Worm (Caenorhabditis elegans) whole organism, young adult: ENCODE measurements around the gene yars-2.

Experiments used
- C06A6.2 ChIP-seq: fragments of 200-800 bp; sonication (Bioruptor generic); conservative IDR thresholded peaks from 2 replicates; pipeline ENCODE4 v1.3.6; 2022; ENCODE audit warnings: missing genetic modification characterization, missing compliant biosample characterization
- C17E4.6 ChIP-seq: fragments of 200-800 bp; sonication (Bioruptor generic); IDR thresholded peaks from 2 replicates; pipeline ENCODE4 v1.3.6; 2022; ENCODE audit warnings: missing genetic modification reagents, missing genetic modification characterization, missing compliant biosample characterization
- F10E7.11 ChIP-seq: sonication (generic microtip); optimal IDR thresholded peaks from 2 replicates; lab custom pipeline; 2017; ENCODE audit warnings: mild to moderate bottlenecking, missing genetic modification characterization, moderate library complexity, missing compliant biosample characterization
- F33H1.4 ChIP-seq: fragments of 200-800 bp; sonication (Bioruptor generic); IDR thresholded peaks from 2 replicates; pipeline ENCODE4 v1.3.6; 2022; ENCODE audit warnings: missing genetic modification reagents, missing genetic modification characterization, missing compliant biosample characterization
- F37B4.10 ChIP-seq: fragments of 200-800 bp; sonication (Bioruptor generic); IDR thresholded peaks from 2 replicates; pipeline ENCODE4 v1.3.6; 2022; ENCODE audit warnings: missing genetic modification characterization, missing compliant biosample characterization
- F52B5.7 ChIP-seq: sonication (generic microtip); optimal IDR thresholded peaks from 2 replicates; lab custom pipeline; 2016; ENCODE audit warnings: mild to moderate bottlenecking, missing genetic modification characterization, missing compliant biosample characterization
- K11D2.4 ChIP-seq: fragments of 200-800 bp; sonication (Bioruptor generic); IDR thresholded peaks from 2 replicates; pipeline ENCODE4 v1.3.6; 2022; ENCODE audit warnings: missing genetic modification reagents, missing genetic modification characterization, missing compliant biosample characterization
- Y56A3A.18 ChIP-seq: fragments of 200-800 bp; sonication (Bioruptor generic); IDR thresholded peaks from 2 replicates; pipeline ENCODE4 v1.3.6; 2022; ENCODE audit warnings: missing genetic modification reagents, missing genetic modification characterization, missing compliant biosample characterization
- Y79H2A.3 ChIP-seq: fragments of 200-800 bp; sonication (Bioruptor generic); conservative IDR thresholded peaks from 2 replicates; pipeline ENCODE4 v1.3.6; 2022; ENCODE audit warnings: missing genetic modification reagents, missing genetic modification characterization, missing compliant biosample characterization
- Y95B8A.8 ChIP-seq: fragments of 200-800 bp; sonication (Bioruptor generic); IDR thresholded peaks from 2 replicates; pipeline ENCODE4 v1.3.6; 2022; ENCODE audit warnings: missing genetic modification reagents, missing genetic modification characterization, missing compliant biosample characterization
- ZK185.1 ChIP-seq: sonication (generic microtip); optimal IDR thresholded peaks from 2 replicates; lab custom pipeline; 2016; ENCODE audit warnings: mild to moderate bottlenecking, missing genetic modification characterization, missing compliant biosample characterization; ENCODE audit not compliant: poor library complexity, severe bottlenecking
- aptf-2 ChIP-seq: fragments of 200-800 bp; sonication (Bioruptor generic); conservative IDR thresholded peaks from 2 replicates; pipeline ENCODE4 v1.3.6; 2022; ENCODE audit warnings: missing genetic modification reagents, missing genetic modification characterization, missing compliant biosample characterization
- attf-3 ChIP-seq: fragments of 200-800 bp; sonication (Bioruptor generic); conservative IDR thresholded peaks from 2 replicates; pipeline ENCODE4 v1.3.6; 2022; ENCODE audit warnings: missing genetic modification reagents, missing genetic modification characterization, missing compliant biosample characterization
- attf-5 ChIP-seq: fragments of 200-800 bp; sonication (Bioruptor generic); optimal IDR thresholded peaks from 2 replicates; lab custom pipeline; 2018; ENCODE audit warnings: mild to moderate bottlenecking, missing genetic modification characterization, missing compliant biosample characterization
- bed-2 ChIP-seq: fragments of 200-800 bp; sonication (Bioruptor generic); IDR thresholded peaks from 2 replicates; pipeline ENCODE4 v1.3.6; 2022; ENCODE audit warnings: missing genetic modification reagents, missing genetic modification characterization, missing compliant biosample characterization
- ceh-58 ChIP-seq: fragments of 200-800 bp; sonication (Bioruptor generic); IDR thresholded peaks from 2 replicates; pipeline ENCODE4 v1.3.6; 2022; ENCODE audit warnings: missing genetic modification characterization, missing compliant biosample characterization
- chd-7 ChIP-seq: sonication (generic microtip); optimal IDR thresholded peaks from 2 replicates; lab custom pipeline; 2016; ENCODE audit warnings: mild to moderate bottlenecking, missing genetic modification characterization, moderate library complexity, missing compliant biosample characterization
- die-1 ChIP-seq: sonication (generic microtip); optimal IDR thresholded peaks from 2 replicates; lab custom pipeline; 2016; ENCODE audit warnings: missing genotype, mild to moderate bottlenecking, missing genetic modification characterization, missing compliant biosample characterization
- dox-1 ChIP-seq: fragments of 200-800 bp; sonication (Bioruptor generic); IDR thresholded peaks from 2 replicates; pipeline ENCODE4 v1.3.6; 2022; ENCODE audit warnings: missing genetic modification reagents, missing genetic modification characterization, missing compliant biosample characterization
- ekl-4 ChIP-seq: fragments of 200-800 bp; sonication (Bioruptor generic); IDR thresholded peaks from 2 replicates; pipeline ENCODE4 v1.3.6; 2022; ENCODE audit warnings: missing genetic modification reagents, missing genetic modification characterization, missing compliant biosample characterization
- hmg-1.2 ChIP-seq: fragments of 200-800 bp; sonication (Bioruptor generic); IDR thresholded peaks from 2 replicates; pipeline ENCODE4 v1.3.6; 2022; ENCODE audit warnings: missing genetic modification reagents, missing genetic modification characterization, missing compliant biosample characterization
- hrde-1 ChIP-seq: sonication (generic microtip); optimal IDR thresholded peaks from 2 replicates; lab custom pipeline; 2016; ENCODE audit warnings: missing genetic modification characterization, mild to moderate bottlenecking, missing compliant biosample characterization, moderate library complexity, missing genotype, missing genetic modification reagents, borderline replicate concordance
- let-526 ChIP-seq: fragments of 200-800 bp; sonication (Bioruptor generic); IDR thresholded peaks from 2 replicates; pipeline ENCODE4 v1.3.6; 2022; ENCODE audit warnings: missing genetic modification reagents, missing genetic modification characterization, missing compliant biosample characterization
- lin-26 ChIP-seq: fragments of 200-800 bp; sonication (Bioruptor generic); IDR thresholded peaks from 2 replicates; pipeline ENCODE4 v1.3.6; 2022; ENCODE audit warnings: missing genetic modification reagents, missing genetic modification characterization, missing compliant biosample characterization
- lir-1 ChIP-seq: fragments of 200-800 bp; sonication (Bioruptor generic); conservative IDR thresholded peaks from 2 replicates; pipeline ENCODE4 v1.3.6; 2022; ENCODE audit warnings: missing genetic modification reagents, missing genetic modification characterization, missing compliant biosample characterization
- madf-3 ChIP-seq: fragments of 200-800 bp; sonication (Bioruptor generic); IDR thresholded peaks from 2 replicates; pipeline ENCODE4 v1.3.6; 2022; ENCODE audit warnings: missing genetic modification reagents, missing genetic modification characterization, missing compliant biosample characterization
- madf-6 ChIP-seq: fragments of 200-800 bp; sonication (Bioruptor generic); IDR thresholded peaks from 2 replicates; pipeline ENCODE4 v1.3.6; 2022; ENCODE audit warnings: missing genetic modification reagents, missing genetic modification characterization, missing compliant biosample characterization
- mcd-1 ChIP-seq: fragments of 200-800 bp; sonication (Bioruptor generic); IDR thresholded peaks from 2 replicates; pipeline ENCODE4 v1.3.6; 2022; ENCODE audit warnings: missing genetic modification reagents, missing genetic modification characterization, missing compliant biosample characterization
- mes-4 ChIP-seq: sonication (generic microtip); optimal IDR thresholded peaks from 2 replicates; lab custom pipeline; 2016; ENCODE audit warnings: missing genotype, missing genetic modification characterization, missing compliant biosample characterization
- nfyb-1 ChIP-seq: fragments of 200-800 bp; sonication (Bioruptor generic); IDR thresholded peaks from 2 replicates; pipeline ENCODE4 v1.3.6; 2022; ENCODE audit warnings: missing genetic modification reagents, missing genetic modification characterization, missing compliant biosample characterization
- nhr-120 ChIP-seq: fragments of 200-800 bp; sonication (Bioruptor generic); IDR thresholded peaks from 2 replicates; pipeline ENCODE4 v1.3.6; 2022; ENCODE audit warnings: missing genetic modification characterization, missing compliant biosample characterization
- pbrm-1 ChIP-seq: fragments of 200-800 bp; sonication (Bioruptor generic); IDR thresholded peaks from 2 replicates; pipeline ENCODE4 v1.3.6; 2022; ENCODE audit warnings: missing genetic modification reagents, missing genetic modification characterization, missing compliant biosample characterization
- sea-2 ChIP-seq: fragments of 200-800 bp; sonication (Bioruptor generic); IDR thresholded peaks from 2 replicates; pipeline ENCODE4 v1.3.6; 2022; ENCODE audit warnings: missing genetic modification characterization, missing compliant biosample characterization
- somi-1 ChIP-seq: fragments of 200-800 bp; sonication (Bioruptor generic); optimal IDR thresholded peaks from 2 replicates; lab custom pipeline; 2018; ENCODE audit warnings: mild to moderate bottlenecking, missing genetic modification characterization, missing compliant biosample characterization
- xnd-1 ChIP-seq: sonication (generic microtip); optimal IDR thresholded peaks from 2 replicates; lab custom pipeline; 2016; ENCODE audit warnings: missing genotype, missing genetic modification reagents, missing genetic modification characterization, missing compliant biosample characterization
- zfh-2 ChIP-seq: fragments of 200-800 bp; sonication (Bioruptor generic); conservative IDR thresholded peaks from 2 replicates; pipeline ENCODE4 v1.3.6; 2022; ENCODE audit warnings: missing genetic modification reagents, missing genetic modification characterization, missing compliant biosample characterization
- ztf-28 ChIP-seq: fragments of 200-800 bp; sonication (Bioruptor generic); IDR thresholded peaks from 2 replicates; pipeline ENCODE4 v1.3.6; 2022; ENCODE audit warnings: missing genetic modification reagents, missing genetic modification characterization, missing compliant biosample characterization
- ztf-6 ChIP-seq: fragments of 200-800 bp; sonication (Bioruptor generic); IDR thresholded peaks from 2 replicates; pipeline ENCODE4 v1.3.6; 2022; ENCODE audit warnings: missing genetic modification reagents, missing genetic modification characterization, missing compliant biosample characterization

The yars-2 gene

ce11 chrIV:4720522-4720921 is 8.1 kb upstream of the yars-2 start (continued):
- TF ChIP-seq F37B4.10 (GFP tag; lab: Robert Waterston, UW): peak; percentile 93; the same call in 1 of the 2 replicates
- TF ChIP-seq ztf-28 (GFP tag; lab: Robert Waterston, UW): peak; percentile 86
- TF ChIP-seq nfyb-1: peak; percentile 98
- TF ChIP-seq nhr-120: 0 out of 2 replicates have a peak, but pooled peaks have one; percentile 78
- TF ChIP-seq madf-3: peak; percentile 90
- TF ChIP-seq lin-26 (GFP tag; lab: Robert Waterston, UW): peak; percentile 70; the same call in 1 of the 2 replicates
- TF ChIP-seq aptf-2 (GFP tag; lab: Robert Waterston, UW): peak; percentile 86
- TF ChIP-seq Y79H2A.3: peak; percentile 79
- TF ChIP-seq C17E4.6: peak; percentile 80
- peak; percentile 83 for TF ChIP-seq F33H1.4
- peak; percentile 91 for TF ChIP-seq C06A6.2
- peak; percentile 50 for TF ChIP-seq attf-5
- peak; percentile 98 for TF ChIP-seq K11D2.4 (GFP tag; lab: Robert Waterston, UW)
- peak; percentile 44 for TF ChIP-seq madf-6 (GFP tag; lab: Robert Waterston, UW)
- TF ChIP-seq lir-1: peak; percentile 70
- TF ChIP-seq pbrm-1 (GFP tag; lab: Robert Waterston, UW): peak; percentile 93
- peak; percentile 89 for TF ChIP-seq let-526 (GFP tag; lab: Robert Waterston, UW)
- TF ChIP-seq attf-3 (GFP tag; lab: Robert Waterston, UW): peak; percentile 80
- TF ChIP-seq bed-2 (GFP tag; lab: Robert Waterston, UW): peak; percentile 93
- peak; percentile 86 for TF ChIP-seq ztf-6 (GFP tag; lab: Robert Waterston, UW)
- TF ChIP-seq Y56A3A.18 (GFP tag; lab: Robert Waterston, UW): peak; percentile 81; the same call in 1 of the 2 replicates
- TF ChIP-seq Y95B8A.8 (GFP tag; lab: Robert Waterston, UW): peak; percentile 87; the same call in 1 of the 2 replicates
- TF ChIP-seq ekl-4 (GFP tag; lab: Robert Waterston, UW): peak; percentile 89

ce11 chrIV:4715785-4716184 is 3.4 kb upstream of the yars-2 start, which contains the start of gene miro-1:
TSS of gene miro-1 (minus strand) at chrIV:4715807.
- peak; percentile 76 for TF ChIP-seq mcd-1 (GFP tag; lab: Robert Waterston, UW)
- peak; percentile 33; the same call in 1 of the 2 replicates for TF ChIP-seq hmg-1.2

DNA sequence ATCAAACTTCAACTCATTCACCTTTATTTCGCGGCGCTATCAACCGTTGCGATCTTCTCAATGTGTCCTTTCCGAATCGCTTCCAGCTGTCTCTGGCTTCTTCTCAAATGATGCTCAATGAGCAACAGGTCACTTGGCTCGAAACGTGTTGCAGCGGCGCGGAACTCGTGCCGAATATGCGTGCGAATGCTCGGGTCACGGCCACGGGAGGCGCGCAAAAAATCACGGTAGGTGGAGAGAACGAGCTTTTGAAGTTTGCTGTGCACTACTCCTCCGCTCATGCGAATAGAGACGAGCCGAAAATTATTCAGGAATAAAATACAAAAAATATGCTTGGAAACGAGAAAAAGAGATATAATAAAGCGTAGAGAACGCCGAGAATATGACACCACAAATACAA is 2.0 kb downstream of the yars-2 start, which contains the start of gene cif-1:
Gene cif-1, minus strand, starts transcription at position 297 of the 400 bp plus-strand sequence.
- TF ChIP-seq sea-2 (no peak), mcd-1 (GFP tag; lab: Robert Waterston, UW) (peak; percentile 34), xnd-1 (tag; lab: Kevin White, UChicago) (peak; percentile 0), lin-26 (GFP tag; lab: Robert Waterston, UW) (0 out of 2 replicates have a peak, but pooled peaks have one; percentile 53), ekl-4 (GFP tag; lab: Robert Waterston, UW) (peak; percentile 46; the same call in 1 of the 2 replicates), ceh-58 (0 out of 2 replicates have a peak, but pooled peaks have one; percentile 36), Y56A3A.18 (GFP tag; lab: Robert Waterston, UW) (no peak), madf-6 (GFP tag; lab: Robert Waterston, UW) (peak; percentile 53), die-1 (tag; lab: Kevin White, UChicago) (no peak), mes-4 (tag; lab: Kevin White, UChicago) (peak; percentile 18), chd-7 (peak; percentile 55), somi-1 (GFP tag; lab: Kevin White, UChicago) (no peak), F52B5.7 (peak; percentile 71), F10E7.11 (tag; lab: Kevin White, UChicago) (no peak), dox-1 (GFP tag; lab: Robert Waterston, UW) (peak; percentile 53; the same call in 1 of the 2 replicates), ZK185.1 (tag; lab: Kevin White, UChicago) (no peak), nfyb-1 (no peak), hrde-1 (tag; lab: Kevin White, UChicago) (no peak), zfh-2 (GFP tag; lab: Robert Waterston, UW) (peak; percentile 77)
